Worm (Caenorhabditis elegans) whole organism, L1 larva: ENCODE data around the gene nep-2.

Source experiments
- F16B12.6 ChIP-seq: fragments of 150-350 bp; optimal IDR thresholded peaks from 2 replicates; lab custom pipeline; 2014; ENCODE audit warnings: missing biosample characterization, missing genetic modification characterization
- elt-2 ChIP-seq: sonication (generic microtip); optimal IDR thresholded peaks from 2 replicates; lab custom pipeline; 2016; ENCODE audit warnings: missing genetic modification characterization, mild to moderate bottlenecking, inconsistent platforms, missing compliant biosample characterization, missing genetic modification reagents
- lin-15B ChIP-seq: fragments of 150-350 bp; sonication (generic microtip); optimal IDR thresholded peaks from 3 replicates; lab custom pipeline; 2014; ENCODE audit warnings: missing biosample characterization, missing genetic modification characterization
- lin-39 ChIP-seq: fragments of 150-350 bp; optimal IDR thresholded peaks from 2 replicates; lab custom pipeline; 2014; ENCODE audit warnings: missing biosample characterization, missing genetic modification reagents, missing genetic modification characterization
- mep-1 ChIP-seq: fragments of 150-350 bp; optimal IDR thresholded peaks from 2 replicates; lab custom pipeline; 2014; ENCODE audit warnings: missing biosample characterization, missing genetic modification characterization
- snpc-4 ChIP-seq: fragments of 150-350 bp; optimal IDR thresholded peaks from 2 replicates; lab custom pipeline; 2014; ENCODE audit warnings: missing biosample characterization, missing genetic modification characterization
- zag-1 ChIP-seq: fragments of 150-350 bp; optimal IDR thresholded peaks from 2 replicates; lab custom pipeline; 2014; ENCODE audit warnings: missing biosample characterization, missing genetic modification characterization

DNA sequence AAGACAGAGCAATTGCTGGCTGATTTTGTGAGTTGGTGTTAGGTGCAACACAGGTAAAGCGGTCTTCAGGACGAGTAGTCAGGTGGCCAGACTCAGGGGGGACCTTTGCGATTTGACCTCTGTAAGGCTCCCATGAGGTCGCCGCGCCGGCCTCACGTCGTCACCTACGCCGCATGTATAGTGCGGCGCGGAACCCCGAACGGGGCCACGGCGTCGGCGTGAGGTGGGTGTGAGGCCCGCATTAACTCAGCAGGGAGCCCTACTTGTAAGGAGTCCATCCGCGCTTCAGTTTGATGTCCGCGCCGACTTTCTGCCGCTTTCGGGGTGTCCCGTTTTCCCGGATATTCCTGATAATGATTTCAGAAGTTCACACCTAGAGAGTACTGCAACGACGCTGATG, 29.0 kb upstream of the nep-2 start:
- TF ChIP-seq lin-15B (tag; lab: Kevin White, UChicago) (no peak), mep-1 (tag; lab: Kevin White, UChicago) (no peak), elt-2 (tag; lab: Kevin White, UChicago) (no peak), zag-1 (tag; lab: Kevin White, UChicago) (no peak), F16B12.6 (tag; lab: Kevin White, UChicago) (no peak), snpc-4 (tag; lab: Kevin White, UChicago) (no peak), lin-39 (no peak)
